Fruit fly (Drosophila melanogaster) whole organism, wandering third instar larva: ENCODE data around the gene Mvb12.

ENCODE experiments used
- GATAd ChIP-seq: sonication (Bioruptor generic); optimal IDR thresholded peaks from 2 replicates; lab custom pipeline; 2016; ENCODE audit warnings: missing biosample characterization, missing genetic modification characterization
- Hnf4 ChIP-seq: fragments of 200-800 bp; sonication (Bioruptor generic); optimal IDR thresholded peaks from 2 replicates; lab custom pipeline; 2016; ENCODE audit warnings: missing biosample characterization, mild to moderate bottlenecking, missing genetic modification characterization
- dsf ChIP-seq: sonication (Bioruptor generic); optimal IDR thresholded peaks from 2 replicates; lab custom pipeline; 2016; ENCODE audit warnings: missing biosample characterization, missing genetic modification characterization, borderline replicate concordance

- TF ChIP-seq Hnf4 (GFP tag; lab: Kevin White, UChicago) (no peak), GATAd (GFP tag; lab: Kevin White, UChicago) (no peak), dsf (no peak)
Measured at dm6 chrX:18125520-18125919, 24.4 kb upstream of the Mvb12 start.
